Fruit fly (Drosophila melanogaster) whole organism, prepupa: ENCODE data around the gene CG42671.

ENCODE experiments used
- Ets96B ChIP-seq: fragments of 200-800 bp; optimal IDR thresholded peaks from 2 replicates; lab custom pipeline; 2019; ENCODE audit warnings: missing biosample characterization, mild to moderate bottlenecking, missing genetic modification characterization, moderate library complexity
- fd59A ChIP-seq: fragments of 200-800 bp; sonication (Bioruptor generic); optimal IDR thresholded peaks from 2 replicates; lab custom pipeline; 2017; ENCODE audit warnings: missing biosample characterization, mild to moderate bottlenecking, missing genetic modification characterization, missing genetic modification reagents

dm6 chr3L:11273013-11273343 lies 58.7 kb downstream of the CG42671 start:
- no peak for TF ChIP-seq Ets96B (tag; lab: Kevin White, UChicago)
- TF ChIP-seq fd59A (GFP tag; lab: Kevin White, UChicago), result no peak
